Worm (Caenorhabditis elegans) whole organism, dauer: Measurements from ENCODE around the gene sre-33.
"Not testable (repeated sequence)": the region's sequence is repeated elsewhere in the genome, so short reads cannot be mapped to it uniquely, and the experiment has no call there.

Experiments used
- unc-62 ChIP-seq: sonication (generic microtip); optimal IDR thresholded peaks from 2 replicates; lab custom pipeline; 2017; ENCODE audit warnings: missing biosample characterization, missing genetic modification reagents, missing genetic modification characterization

Gene sre-33

ce11 chrII:12452754-12453352 lies at the start of gene sre-33, which contains the start of gene sre-35:
Gene sre-33 (plus strand): TSS chrII:12453302.
Gene sre-35 (minus strand): TSS chrII:12452854.
- no peak for TF ChIP-seq unc-62 (GFP tag; lab: Kevin White, UChicago)

- no peak for TF ChIP-seq unc-62 (GFP tag; lab: Kevin White, UChicago)
These were observed 46.7 kb upstream of the sre-33 start, which contains the start of gene sre-30 for ce11 chrII:12406394-12406793. Gene sre-30 (minus strand): TSS chrII:12406494.

ce11 chrII:12408717-12409116 lies 44.4 kb upstream of the sre-33 start, which contains the start of gene sre-31:
Gene sre-31 (minus strand): TSS chrII:12408817.
- no peak for TF ChIP-seq unc-62 (GFP tag; lab: Kevin White, UChicago)

ce11 chrII:12410107-12410506 lies 43.0 kb upstream of the sre-33 start, which contains the start of gene F57G9.3:
Gene F57G9.3 (minus strand): TSS chrII:12410207.
- no peak for TF ChIP-seq unc-62 (GFP tag; lab: Kevin White, UChicago)

- no peak for TF ChIP-seq unc-62 (GFP tag; lab: Kevin White, UChicago)
These were observed 40.7 kb upstream of the sre-33 start, which contains the start of gene Y57A10C.1 for ce11 chrII:12412417-12412816. Gene Y57A10C.1 (minus strand): TSS chrII:12412517.

DNA sequence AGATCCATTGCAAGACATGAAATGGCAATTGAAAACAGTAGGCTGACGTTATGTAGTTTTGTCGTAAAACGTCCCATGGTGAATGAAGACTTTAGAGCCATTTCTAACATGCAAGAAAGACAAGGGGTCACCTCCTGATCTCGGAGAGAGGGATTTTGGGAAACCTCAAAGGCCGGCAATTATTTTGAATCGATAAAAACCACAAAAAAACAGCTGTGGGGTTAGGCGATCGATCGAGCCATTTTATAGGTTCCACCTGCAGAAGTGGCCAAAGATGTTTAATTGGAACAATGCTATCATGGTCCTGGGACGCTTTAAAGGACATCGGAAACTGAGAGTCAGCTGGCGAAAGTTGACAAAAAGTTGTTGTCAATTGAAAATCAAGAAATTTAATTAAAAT lies 38.3 kb upstream of the sre-33 start, which contains the start of gene Y57A10C.11:
TSS of gene Y57A10C.11 (minus strand) at position 101 of the 400 bp plus-strand sequence.
- TF ChIP-seq unc-62 (GFP tag; lab: Kevin White, UChicago): no peak

DNA sequence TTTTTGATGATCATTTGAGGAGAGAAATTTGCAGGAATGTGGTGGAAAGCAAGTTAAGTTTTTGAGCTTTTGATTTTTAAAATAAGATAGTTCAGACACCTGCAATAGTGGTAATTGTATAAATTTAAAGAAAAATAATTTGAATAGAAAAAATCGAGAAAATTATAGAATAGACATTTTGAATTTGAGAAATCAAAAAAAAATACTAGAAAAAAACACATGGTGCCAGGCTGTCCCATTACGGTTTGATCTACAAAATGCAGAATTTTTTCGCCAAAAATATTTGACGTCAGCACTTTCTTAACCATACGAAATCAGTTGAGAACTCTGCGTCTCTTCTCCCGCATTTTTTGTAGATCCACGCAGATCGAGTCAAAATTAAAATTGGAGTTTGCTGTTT lies 35.6 kb upstream of the sre-33 start, which contains the start of gene sre-27:
TSS of gene sre-27 (minus strand) at position 101 of the 400 bp plus-strand sequence.
- no peak for TF ChIP-seq unc-62 (GFP tag; lab: Kevin White, UChicago)

ce11 chrII:12417996-12418395 lies 35.1 kb upstream of the sre-33 start:
- TF ChIP-seq unc-62 (GFP tag; lab: Kevin White, UChicago): no peak

ce11 chrII:12420486-12420885 lies 32.6 kb upstream of the sre-33 start, which contains the start of gene sre-26:
Gene sre-26 (minus strand): TSS chrII:12420586.
- no peak for TF ChIP-seq unc-62 (GFP tag; lab: Kevin White, UChicago)

DNA sequence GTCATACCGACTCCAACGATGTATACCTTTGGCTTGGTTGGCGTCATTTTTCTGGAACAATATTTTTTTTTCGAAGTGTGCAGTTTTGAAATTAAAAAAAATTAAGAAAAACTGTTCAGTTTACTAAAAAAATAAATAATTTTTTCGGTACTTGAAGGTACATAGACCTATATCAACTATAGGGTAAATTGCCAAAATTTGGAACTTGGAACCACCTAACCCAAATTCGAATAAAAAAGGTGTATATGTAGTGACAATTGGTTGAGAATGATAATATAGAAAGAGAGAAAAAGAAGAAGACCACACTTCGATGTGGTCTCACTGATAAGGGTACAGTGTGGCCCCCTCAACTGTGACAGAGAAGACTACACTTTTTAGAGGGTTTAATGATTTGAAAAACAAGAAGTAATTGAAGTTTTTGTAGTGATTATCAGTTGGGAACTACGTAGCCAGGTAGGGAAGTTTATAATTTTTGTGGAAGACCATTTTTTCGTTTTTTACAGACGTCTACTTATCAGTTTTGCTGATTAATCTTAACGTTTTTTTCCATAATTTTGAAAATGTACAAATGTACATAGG lies 27.4 kb upstream of the sre-33 start, which contains the start of gene daf-22:
TSS of gene daf-22 (minus strand) at position 51 of the 579 bp plus-strand sequence.
- no peak for TF ChIP-seq unc-62 (GFP tag; lab: Kevin White, UChicago)

ce11 chrII:12429743-12430142 lies 23.4 kb upstream of the sre-33 start, which contains the start of gene Y57A10C.8:
Gene Y57A10C.8 (minus strand): TSS chrII:12429843.
- TF ChIP-seq unc-62 (GFP tag; lab: Kevin White, UChicago): no peak

DNA sequence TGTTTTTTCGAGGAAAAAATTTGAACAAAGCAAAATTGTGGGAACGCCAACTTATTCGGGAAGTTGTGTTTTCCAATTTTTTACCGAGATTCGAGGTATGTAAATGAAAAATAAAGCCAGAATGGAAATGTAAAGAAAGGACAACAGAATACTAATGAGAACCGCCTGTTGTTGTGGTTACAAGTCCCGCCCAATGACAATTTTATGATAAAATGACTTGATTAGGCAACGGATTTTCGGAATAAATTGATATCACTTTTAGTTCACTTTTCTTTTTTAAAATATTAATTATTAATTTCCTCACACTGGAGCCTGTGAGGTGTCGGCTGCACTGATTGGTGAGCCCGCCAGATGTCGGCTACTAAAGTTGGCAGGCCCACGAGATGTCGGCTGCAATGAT lies 20.7 kb upstream of the sre-33 start, which contains the start of gene dct-12:
TSS of gene dct-12 (minus strand) at position 101 of the 400 bp plus-strand sequence.
- TF ChIP-seq unc-62 (GFP tag; lab: Kevin White, UChicago): no peak

ce11 chrII:12435202-12435872 lies 17.8 kb upstream of the sre-33 start:
- TF ChIP-seq unc-62 (GFP tag; lab: Kevin White, UChicago): no peak

ce11 chrII:12436717-12437116 lies 16.4 kb upstream of the sre-33 start:
- TF ChIP-seq unc-62 (GFP tag; lab: Kevin White, UChicago): no peak

DNA sequence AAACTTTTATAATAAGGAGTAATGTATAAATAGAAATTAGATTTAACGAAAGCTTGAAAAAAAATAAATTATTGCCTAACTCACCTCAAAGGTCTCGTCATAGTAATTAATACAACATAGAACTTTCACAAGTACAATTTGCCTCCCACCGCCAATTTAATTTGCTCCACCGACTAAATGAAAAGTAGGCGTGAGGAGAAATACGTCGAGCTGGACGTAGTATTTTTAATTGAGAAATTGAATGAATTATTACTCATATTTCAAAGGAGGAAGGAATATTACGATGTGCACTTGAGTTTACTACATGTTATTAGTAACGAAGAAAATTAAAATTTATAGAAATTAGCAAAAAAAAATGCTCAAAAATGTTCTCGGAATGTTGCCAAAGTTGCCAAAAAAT lies 14.7 kb upstream of the sre-33 start, which contains the start of gene Y57A10C.9:
TSS of gene Y57A10C.9 (minus strand) at position 101 of the 400 bp plus-strand sequence.
- TF ChIP-seq unc-62 (GFP tag; lab: Kevin White, UChicago): no peak

- TF ChIP-seq unc-62 (GFP tag; lab: Kevin White, UChicago): not testable (repeated sequence)
These were observed 11.9 kb upstream of the sre-33 start, which contains the start of gene Y57A10C.10 for ce11 chrII:12441164-12441563. Gene Y57A10C.10 (minus strand): TSS chrII:12441264.
